Worm (Caenorhabditis elegans) whole organism, midembryonic: ENCODE results near the gene srh-138.

ENCODE experiments used
- flt-1 ChIP-seq: fragments of 200-800 bp; sonication (Bioruptor generic); IDR thresholded peaks from 2 replicates; pipeline ENCODE4 v1.3.6; 2022; ENCODE audit warnings: missing genetic modification characterization, missing compliant biosample characterization
- med-1 ChIP-seq: sonication (generic microtip); optimal IDR thresholded peaks from 2 replicates; lab custom pipeline; 2017; ENCODE audit warnings: missing genetic modification characterization, mild to moderate bottlenecking, missing compliant biosample characterization, antibody characterized with exemption, missing genetic modification reagents; ENCODE audit not compliant: insufficient read depth
- ref-1 ChIP-seq: fragments of 200-800 bp; sonication (Bioruptor generic); conservative IDR thresholded peaks from 2 replicates; pipeline ENCODE4 v1.3.6; 2022; ENCODE audit warnings: missing genetic modification reagents, missing genetic modification characterization, missing compliant biosample characterization

DNA sequence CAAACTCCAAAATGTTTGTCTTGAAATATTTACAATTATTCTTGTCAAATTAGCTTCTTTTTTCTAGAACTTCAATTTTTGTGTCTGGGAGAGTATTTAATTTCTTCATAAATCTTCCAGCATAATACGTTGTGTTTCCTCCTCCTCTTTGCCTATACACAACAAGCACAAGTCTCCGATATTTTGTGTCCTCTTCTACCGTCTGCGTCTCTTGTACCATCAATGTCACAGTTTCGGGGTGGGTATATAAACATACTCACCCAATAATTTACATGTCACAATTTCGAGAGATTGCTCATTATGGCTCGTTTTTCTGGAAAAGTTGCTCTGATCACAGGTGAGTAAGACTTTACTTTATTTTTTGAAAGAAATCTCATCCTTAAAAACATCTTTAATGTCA is 33.3 kb downstream of the srh-138 start, which contains the start of gene F26D2.15:
- TF ChIP-seq med-1 (GFP tag; lab: Kevin White, UChicago) (no peak), flt-1 (GFP tag; lab: Robert Waterston, UW) (no peak), ref-1 (GFP tag; lab: Robert Waterston, UW) (no peak)
